Fruit fly (Drosophila melanogaster) whole organism, embryonic: Measurements from ENCODE around the gene ver.
A peak's percentile ranks its signal among the peaks of the same experiment; 100 is the strongest.

Experiments used
- ATbp ChIP-seq: fragments of 200-800 bp; sonication (Bioruptor generic); optimal IDR thresholded peaks from 2 replicates; lab custom pipeline; 2017; ENCODE audit warnings: missing biosample characterization, mild to moderate bottlenecking, missing genetic modification characterization, missing genetic modification reagents
- CG11560 ChIP-seq: fragments of 200-800 bp; sonication (Bioruptor generic); IDR thresholded peaks from 3 replicates; pipeline ENCODE4 v1.3.6; 2022; ENCODE audit warnings: missing biosample characterization, missing genetic modification characterization
- CG11696 ChIP-seq: fragments of 200-800 bp; sonication (Bioruptor generic); IDR thresholded peaks from 2 replicates; pipeline ENCODE4 v1.3.6; 2022; ENCODE audit warnings: missing biosample characterization, missing genetic modification characterization
- CG13775 ChIP-seq: fragments of 200-800 bp; sonication (Bioruptor generic); optimal IDR thresholded peaks from 3 replicates; lab custom pipeline; 2017; ENCODE audit warnings: missing biosample characterization, mild to moderate bottlenecking, missing genetic modification characterization
- CG15073 ChIP-seq: fragments of 200-800 bp; sonication (Bioruptor generic); optimal IDR thresholded peaks from 2 replicates; lab custom pipeline; 2016; ENCODE audit warnings: missing biosample characterization, missing genetic modification characterization
- CG1529 ChIP-seq: fragments of 200-800 bp; sonication (Bioruptor generic); optimal IDR thresholded peaks from 3 replicates; lab custom pipeline; 2018; ENCODE audit warnings: missing biosample characterization, missing genetic modification characterization
- CG16815 ChIP-seq: fragments of 200-800 bp; sonication (Bioruptor generic); optimal IDR thresholded peaks from 3 replicates; lab custom pipeline; 2017; ENCODE audit warnings: missing biosample characterization, mild to moderate bottlenecking, missing genetic modification characterization
- CG2120 ChIP-seq: fragments of 200-800 bp; sonication (Bioruptor generic); optimal IDR thresholded peaks from 3 replicates; lab custom pipeline; 2016; ENCODE audit warnings: missing biosample characterization, missing genetic modification characterization
- CG2199 ChIP-seq: fragments of 200-800 bp; sonication (Bioruptor generic); IDR thresholded peaks from 3 replicates; pipeline ENCODE4 v1.3.6; 2022; ENCODE audit warnings: missing biosample characterization, missing genetic modification characterization
- CG2712 ChIP-seq: fragments of 200-800 bp; optimal IDR thresholded peaks from 3 replicates; lab custom pipeline; 2019; ENCODE audit warnings: missing biosample characterization, mild to moderate bottlenecking, missing genetic modification characterization, moderate library complexity
- CG34376 ChIP-seq: fragments of 200-800 bp; sonication (Bioruptor generic); optimal IDR thresholded peaks from 2 replicates; lab custom pipeline; 2018; ENCODE audit warnings: missing biosample characterization, mild to moderate bottlenecking, missing genetic modification characterization
- CG6654 ChIP-seq: fragments of 200-800 bp; sonication (Bioruptor generic); optimal IDR thresholded peaks from 2 replicates; lab custom pipeline; 2017; ENCODE audit warnings: missing biosample characterization, mild to moderate bottlenecking, missing genetic modification characterization
- CG6854 ChIP-seq: fragments of 200-800 bp; sonication (Bioruptor generic); optimal IDR thresholded peaks from 3 replicates; lab custom pipeline; 2017; ENCODE audit warnings: missing biosample characterization, mild to moderate bottlenecking, missing genetic modification characterization
- Dip3 ChIP-seq: fragments of 200-800 bp; sonication (Bioruptor generic); optimal IDR thresholded peaks from 3 replicates; lab custom pipeline; 2016; ENCODE audit warnings: missing biosample characterization, missing genetic modification characterization
- Doc2 ChIP-seq: fragments of 200-800 bp; sonication (Bioruptor generic); IDR thresholded peaks from 2 replicates; pipeline ENCODE4 v1.3.6; 2022; ENCODE audit warnings: missing biosample characterization, missing genetic modification characterization
- Fer2 ChIP-seq: fragments of 200-800 bp; sonication (Bioruptor generic); optimal IDR thresholded peaks from 2 replicates; lab custom pipeline; 2018; ENCODE audit warnings: missing biosample characterization, mild to moderate bottlenecking, missing genetic modification characterization, moderate library complexity
- H2.0 ChIP-seq: fragments of 200-800 bp; sonication (Bioruptor generic); IDR thresholded peaks from 2 replicates; pipeline ENCODE4 v1.3.6; 2022; ENCODE audit warnings: missing biosample characterization, missing genetic modification characterization
- HLHmδ ChIP-seq: fragments of 200-800 bp; sonication (Bioruptor generic); optimal IDR thresholded peaks from 2 replicates; lab custom pipeline; 2018; ENCODE audit warnings: missing biosample characterization, mild to moderate bottlenecking, missing genetic modification characterization, moderate library complexity
- Hey ChIP-seq: fragments of 200-800 bp; sonication (Bioruptor generic); optimal IDR thresholded peaks from 3 replicates; lab custom pipeline; 2018; ENCODE audit warnings: missing biosample characterization, mild to moderate bottlenecking, missing genetic modification characterization
- HmgZ ChIP-seq: fragments of 200-800 bp; sonication (Bioruptor generic); optimal IDR thresholded peaks from 2 replicates; lab custom pipeline; 2018; ENCODE audit warnings: missing biosample characterization, mild to moderate bottlenecking, missing genetic modification characterization
- Hmr ChIP-seq: fragments of 200-800 bp; sonication (Bioruptor generic); optimal IDR thresholded peaks from 3 replicates; lab custom pipeline; 2017; ENCODE audit warnings: mild to moderate bottlenecking, missing biosample characterization, missing genetic modification reagents, missing genetic modification characterization
- Mad ChIP-seq: fragments of 200-800 bp; sonication (Bioruptor generic); optimal IDR thresholded peaks from 2 replicates; lab custom pipeline; 2016; ENCODE audit warnings: missing biosample characterization, missing genetic modification characterization
- Meics ChIP-seq: fragments of 200-800 bp; sonication (Bioruptor generic); optimal IDR thresholded peaks from 2 replicates; lab custom pipeline; 2017; ENCODE audit warnings: missing biosample characterization, mild to moderate bottlenecking, missing genetic modification characterization
- NK7.1 ChIP-seq: fragments of 200-800 bp; sonication (Bioruptor generic); optimal IDR thresholded peaks from 3 replicates; lab custom pipeline; 2016; ENCODE audit warnings: missing biosample characterization, missing genetic modification characterization
- Rx ChIP-seq: fragments of 200-800 bp; sonication (Bioruptor generic); IDR thresholded peaks from 2 replicates; pipeline ENCODE4 v1.3.6; 2022; ENCODE audit warnings: missing biosample characterization, missing genetic modification characterization
- Vsx1 ChIP-seq: fragments of 200-800 bp; sonication (Bioruptor generic); optimal IDR thresholded peaks from 2 replicates; lab custom pipeline; 2017; ENCODE audit warnings: missing biosample characterization, mild to moderate bottlenecking, missing genetic modification characterization, missing genetic modification reagents
- Xrp1 ChIP-seq: fragments of 200-800 bp; sonication (Bioruptor generic); IDR thresholded peaks from 2 replicates; pipeline ENCODE4 v1.3.6; 2022; ENCODE audit warnings: missing biosample characterization, missing genetic modification characterization
- bigmax ChIP-seq: fragments of 200-800 bp; sonication (Bioruptor generic); optimal IDR thresholded peaks from 2 replicates; lab custom pipeline; 2018; ENCODE audit warnings: missing biosample characterization, mild to moderate bottlenecking, missing genetic modification characterization
- bsh ChIP-seq, 2 experiments: fragments of 200-800 bp; sonication (Bioruptor generic); optimal IDR thresholded peaks; 2 replicates each; lab custom pipeline; 2017 to 2018; ENCODE audit warnings: mild to moderate bottlenecking in 2 of 2, missing biosample characterization in 2 of 2, missing genetic modification characterization in 2 of 2, moderate library complexity in 1 of 2
- cad ChIP-seq: fragments of >200 bp; optimal IDR thresholded peaks from 2 replicates; lab custom pipeline; 2017; ENCODE audit warnings: missing biosample characterization, missing genetic modification characterization
- cato ChIP-seq: fragments of 200-800 bp; sonication (Bioruptor generic); optimal IDR thresholded peaks from 2 replicates; lab custom pipeline; 2016; ENCODE audit warnings: missing biosample characterization, missing genetic modification characterization, borderline replicate concordance
- cg ChIP-seq: fragments of 200-800 bp; sonication (Bioruptor generic); optimal IDR thresholded peaks from 3 replicates; lab custom pipeline; 2019; ENCODE audit warnings: missing biosample characterization, mild to moderate bottlenecking, missing genetic modification characterization, moderate library complexity
- dati ChIP-seq: fragments of 200-800 bp; sonication (Bioruptor generic); IDR thresholded peaks from 2 replicates; pipeline ENCODE4 v1.3.6; 2022; ENCODE audit warnings: missing biosample characterization, missing genetic modification characterization
- en ChIP-seq: fragments of 200-800 bp; sonication (Bioruptor generic); optimal IDR thresholded peaks from 2 replicates; lab custom pipeline; 2016; ENCODE audit warnings: missing biosample characterization, missing genetic modification characterization
- fd3F ChIP-seq: fragments of 200-800 bp; sonication (Bioruptor generic); optimal IDR thresholded peaks from 2 replicates; lab custom pipeline; 2018; ENCODE audit warnings: missing biosample characterization, mild to moderate bottlenecking, missing genetic modification characterization, moderate library complexity
- fru ChIP-seq: fragments of >200 bp; optimal IDR thresholded peaks from 2 replicates; lab custom pipeline; 2017
- h ChIP-seq: fragments of >200 bp; optimal IDR thresholded peaks from 2 replicates; lab custom pipeline; 2017
- hb ChIP-seq: fragments of 200-800 bp; sonication (Bioruptor generic); IDR thresholded peaks from 3 replicates; pipeline ENCODE4 v1.3.6; 2022; ENCODE audit warnings: missing biosample characterization, missing genetic modification characterization; ENCODE audit not compliant: partially characterized antibody
- hbn ChIP-seq: fragments of 200-800 bp; sonication (Bioruptor generic); IDR thresholded peaks from 2 replicates; pipeline ENCODE4 v1.3.6; 2022; ENCODE audit warnings: missing biosample characterization, missing genetic modification characterization; ENCODE audit not compliant: partially characterized antibody
- her ChIP-seq: fragments of 200-800 bp; sonication (Bioruptor generic); optimal IDR thresholded peaks from 2 replicates; lab custom pipeline; 2016; ENCODE audit warnings: missing biosample characterization, missing genetic modification characterization
- insv ChIP-seq, 2 experiments: fragments of 200-800 bp; sonication (Bioruptor generic); optimal IDR thresholded peaks; 3 replicates each; lab custom pipeline; 2016 to 2018; ENCODE audit warnings: missing biosample characterization in 2 of 2, missing genetic modification characterization in 2 of 2
- lbe ChIP-seq: fragments of 200-800 bp; sonication (Bioruptor generic); optimal IDR thresholded peaks from 2 replicates; lab custom pipeline; 2016; ENCODE audit warnings: missing biosample characterization, mild to moderate bottlenecking, missing genetic modification characterization
- pan ChIP-seq, 4 experiments: fragments of >200 bp in 3 of 4; fragments of 200-800 bp in 1 of 4; sonication (Bioruptor generic) in 1 of 4; optimal IDR thresholded peaks in 3 of 4; IDR thresholded peaks in 1 of 4; 2 replicates each; pipeline versions ENCODE4 v1.3.6 to Lab custom; 2017 to 2022; ENCODE audit warnings: missing biosample characterization in 2 of 4, missing genetic modification characterization in 2 of 4, mixed read lengths in 1 of 4
- pb ChIP-seq: fragments of 200-800 bp; sonication (Bioruptor generic); optimal IDR thresholded peaks from 3 replicates; lab custom pipeline; 2016; ENCODE audit warnings: missing biosample characterization, missing genetic modification characterization
- pnt ChIP-seq: fragments of 200-800 bp; sonication (Bioruptor generic); optimal IDR thresholded peaks from 3 replicates; lab custom pipeline; 2016; ENCODE audit warnings: missing biosample characterization, missing genetic modification characterization
- rib ChIP-seq: fragments of 200-800 bp; sonication (Bioruptor generic); IDR thresholded peaks from 2 replicates; pipeline ENCODE4 v1.3.6; 2022; ENCODE audit warnings: missing biosample characterization, missing genetic modification characterization
- seq ChIP-seq: fragments of 200-800 bp; sonication (Bioruptor generic); IDR thresholded peaks from 2 replicates; pipeline ENCODE4 v1.3.6; 2022; ENCODE audit warnings: missing biosample characterization, missing genetic modification characterization
- stwl ChIP-seq: fragments of 200-800 bp; sonication (Bioruptor generic); optimal IDR thresholded peaks from 3 replicates; lab custom pipeline; 2018; ENCODE audit warnings: missing biosample characterization, mild to moderate bottlenecking, missing genetic modification characterization, moderate library complexity
- tin ChIP-seq: fragments of 200-800 bp; sonication (Bioruptor generic); optimal IDR thresholded peaks from 3 replicates; lab custom pipeline; 2016; ENCODE audit warnings: missing biosample characterization, missing genetic modification characterization

The ver gene

DNA sequence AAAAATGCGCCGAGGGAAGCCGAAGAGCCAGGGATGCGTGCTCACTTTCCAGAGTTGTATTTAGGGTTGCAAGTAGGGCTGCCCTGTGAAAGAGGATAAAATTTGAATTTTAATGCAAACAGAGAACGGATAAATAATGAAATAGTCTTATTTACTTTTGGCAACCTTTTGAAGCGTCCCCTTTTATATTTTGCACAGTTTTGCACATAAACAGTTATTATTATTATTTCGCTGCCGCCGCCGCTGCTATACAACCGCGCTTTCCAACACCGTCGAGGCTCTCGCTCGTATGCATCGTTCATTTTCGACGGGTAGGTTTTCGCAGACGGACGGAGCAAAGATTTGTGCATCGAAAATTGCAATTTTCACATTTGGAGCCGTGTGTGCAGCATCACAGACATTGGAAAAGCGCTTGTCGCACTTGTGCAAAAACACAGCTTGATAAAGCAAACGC lies 9.0 kb upstream of the ver start, which contains the start of the genes sti and tral (continued):
- peak; percentile 89 for TF ChIP-seq Fer2 (tag; lab: Kevin White, UChicago)
- peak; percentile 85 for TF ChIP-seq rib
- TF ChIP-seq insv (GFP tag; optimal IDR thresholded peaks at IDR 0.05; lab: Kevin White, UChicago), result peak in 1 of 2 experiments; percentile 74
- no peak for TF ChIP-seq CG15073
- peak; percentile 95 for TF ChIP-seq HmgZ (tag; lab: Kevin White, UChicago)
- peak; percentile 92 for TF ChIP-seq CG13775 (GFP tag; lab: Kevin White, UChicago)
- 0 out of 2 replicates have a peak, but pooled peaks have one; percentile 40 for TF ChIP-seq dati (GFP tag; lab: Robert Waterston, UW)
- peak; percentile 58 for TF ChIP-seq Hey (tag; lab: Kevin White, UChicago)
- peak; percentile 84 for TF ChIP-seq Xrp1 (GFP tag; lab: Robert Waterston, UW)
- peak; percentile 38 for TF ChIP-seq fru (lab: Kevin White, UChicago)
- peak; percentile 81 for TF ChIP-seq CG11560 (tag; lab: Robert Waterston, UW)
- no peak for TF ChIP-seq hb
- peak; percentile 52 for TF ChIP-seq CG6654
- peak; percentile 95 for TF ChIP-seq Dip3 (GFP tag; lab: Kevin White, UChicago)
- TF ChIP-seq CG11696, result peak; percentile 41; the same call in 1 of the 2 replicates
- TF ChIP-seq CG2120, result peak; percentile 97
- no peak for TF ChIP-seq Vsx1 (GFP tag; lab: Kevin White, UChicago)
- peak; percentile 86 for TF ChIP-seq seq (GFP tag; lab: Robert Waterston, UW)

DNA sequence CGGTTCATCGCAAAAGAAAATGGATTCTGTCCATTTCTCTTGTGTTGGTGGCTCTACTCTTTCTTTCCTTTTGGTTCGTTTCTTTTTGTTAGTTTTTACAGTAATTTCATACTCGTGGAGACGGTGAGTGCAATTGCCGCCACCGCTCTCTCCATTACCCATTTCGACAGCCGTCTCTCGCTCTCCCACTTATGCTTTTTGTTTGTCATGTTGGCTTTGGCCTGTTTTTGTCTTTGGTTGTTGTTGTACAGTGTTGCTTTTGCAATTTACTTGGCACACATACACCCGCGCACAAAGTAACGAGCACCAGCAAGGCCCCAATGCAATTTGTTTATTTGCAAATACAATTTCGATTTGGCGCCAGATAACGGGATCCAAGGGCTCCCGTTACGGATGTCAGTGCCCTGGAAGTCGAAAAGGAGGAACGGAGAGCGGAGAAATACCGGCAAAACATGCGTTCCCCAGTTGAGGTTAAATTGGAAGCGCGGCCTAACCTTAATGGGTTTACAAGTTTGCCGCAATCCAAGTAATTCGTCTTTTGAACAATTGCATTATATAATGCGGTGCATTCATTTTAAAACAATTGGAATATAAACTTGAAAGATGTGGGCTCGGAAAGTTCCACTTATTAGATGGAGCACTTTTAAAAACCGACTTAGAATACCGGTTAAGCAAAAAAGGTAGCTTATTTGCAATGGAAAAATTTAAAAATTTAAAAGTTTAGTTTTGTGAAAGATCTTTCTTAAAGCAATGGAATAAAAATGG lies 7.9 kb upstream of the ver start:
- TF ChIP-seq ATbp (GFP tag; lab: Kevin White, UChicago) (peak; percentile 43), bsh (GFP tag; optimal IDR thresholded peaks at IDR 0.05; lab: Kevin White, UChicago) (peak in 1 of 2 experiments; percentile 89), cato (GFP tag; lab: Kevin White, UChicago) (no peak), CG2712 (no peak), Doc2 (GFP tag; lab: Robert Waterston, UW) (no peak), CG6854 (no peak), fd3F (GFP tag; lab: Kevin White, UChicago) (no peak), her (GFP tag; lab: Kevin White, UChicago) (no peak), CG2199 (GFP tag; lab: Robert Waterston, UW) (0 out of 3 replicates have a peak, but pooled peaks have one; percentile 7), en (GFP tag; lab: Kevin White, UChicago) (no peak), h (lab: Kevin White, UChicago) (no peak), pnt (GFP tag; lab: Kevin White, UChicago) (no peak), stwl (tag; lab: Kevin White, UChicago) (no peak), NK7.1 (GFP tag; lab: Kevin White, UChicago) (no peak), bigmax (GFP tag; lab: Kevin White, UChicago) (peak; percentile 84), cg (GFP tag; lab: Kevin White, UChicago) (peak; percentile 14), CG34376 (GFP tag; lab: Kevin White, UChicago) (no peak), hbn (GFP tag; lab: Robert Waterston, UW) (peak; percentile 15; the same call in 1 of the 2 replicates), Hmr (no peak), Mad (GFP tag; lab: Kevin White, UChicago) (no peak), CG16815 (GFP tag; lab: Kevin White, UChicago) (no peak), Meics (GFP tag; lab: Kevin White, UChicago) (no peak), HLHmδ (GFP tag; lab: Kevin White, UChicago) (no peak), pan (optimal IDR thresholded peaks at IDR 0.05; lab: Kevin White, UChicago) (no peak), pan (GFP tag; optimal IDR thresholded peaks at IDR 0.05 in 1 of 2, IDR thresholded peaks at IDR 0.05 in 1 of 2) (no peak), insv (GFP tag; optimal IDR thresholded peaks at IDR 0.05; lab: Kevin White, UChicago) (no peak), CG1529 (no peak), lbe (GFP tag; lab: Kevin White, UChicago) (no peak), pb (GFP tag; lab: Kevin White, UChicago) (no peak), tin (GFP tag; lab: Kevin White, UChicago) (no peak), cad (no peak), Rx (GFP tag; lab: Robert Waterston, UW) (no peak), H2.0 (no peak)
